Worm (Caenorhabditis elegans) whole organism, L4 larva: ENCODE measurements around the gene T05E12.6.

ENCODE experiments used
- F10B5.3 ChIP-seq: sonication (generic microtip); optimal IDR thresholded peaks from 2 replicates; lab custom pipeline; 2016; ENCODE audit warnings: mild to moderate bottlenecking, missing genetic modification characterization, missing compliant biosample characterization
- T20F7.1 ChIP-seq: fragments of 200-800 bp; sonication (Bioruptor generic); optimal IDR thresholded peaks from 2 replicates; lab custom pipeline; 2018; ENCODE audit warnings: mild to moderate bottlenecking, missing genetic modification characterization, missing compliant biosample characterization
- Y105C5A.15 ChIP-seq: fragments of 200-800 bp; sonication (Bioruptor generic); IDR thresholded peaks from 2 replicates; pipeline ENCODE4 v1.3.6; 2022; ENCODE audit warnings: missing genetic modification characterization, missing compliant biosample characterization
- ZK546.5 ChIP-seq, 2 experiments: sonication (generic microtip); optimal IDR thresholded peaks; 2 replicates each; lab custom pipeline; 2017; ENCODE audit warnings: missing biosample characterization in 2 of 2, missing genetic modification characterization in 2 of 2
- attf-4 ChIP-seq: sonication (generic microtip); optimal IDR thresholded peaks from 3 replicates; lab custom pipeline; 2017; ENCODE audit warnings: missing biosample characterization, missing genetic modification characterization
- ceh-62 ChIP-seq: sonication (generic microtip); optimal IDR thresholded peaks from 2 replicates; lab custom pipeline; 2017; ENCODE audit warnings: missing biosample characterization, missing genetic modification characterization
- ces-1 ChIP-seq: fragments of 150-350 bp; sonication (generic microtip); optimal IDR thresholded peaks from 4 replicates; lab custom pipeline; 2014; ENCODE audit warnings: missing biosample characterization, missing genetic modification reagents, missing genetic modification characterization
- daf-16 ChIP-seq, 3 experiments: sonication (generic microtip); optimal IDR thresholded peaks; 2 replicates each; lab custom pipeline; 2016 to 2017; ENCODE audit warnings: missing genetic modification characterization in 3 of 3, missing genetic modification reagents in 3 of 3, mild to moderate bottlenecking in 2 of 3, missing compliant biosample characterization in 2 of 3, missing biosample characterization in 1 of 3, moderate library complexity in 1 of 3
- daf-19 ChIP-seq: fragments of 200-800 bp; sonication (Bioruptor generic); conservative IDR thresholded peaks from 2 replicates; pipeline ENCODE4 v1.3.6; 2022; ENCODE audit warnings: missing genetic modification characterization, missing compliant biosample characterization
- hlh-30 ChIP-seq: sonication (generic microtip); optimal IDR thresholded peaks from 2 replicates; lab custom pipeline; 2017; ENCODE audit warnings: antibody characterized with exemption, mild to moderate bottlenecking, missing genetic modification characterization, missing compliant biosample characterization; ENCODE audit not compliant: insufficient read depth
- lim-7 ChIP-seq: fragments of 200-800 bp; sonication (Bioruptor generic); IDR thresholded peaks from 2 replicates; pipeline ENCODE4 v1.3.6; 2022; ENCODE audit warnings: missing genetic modification characterization, missing compliant biosample characterization
- lin-13 ChIP-seq: fragments of 150-350 bp; optimal IDR thresholded peaks from 2 replicates; lab custom pipeline; 2014; ENCODE audit warnings: missing biosample characterization, missing genetic modification reagents, missing genetic modification characterization
- lin-15B ChIP-seq: fragments of 150-350 bp; sonication (generic microtip); optimal IDR thresholded peaks from 3 replicates; lab custom pipeline; 2014; ENCODE audit warnings: missing biosample characterization, missing genetic modification characterization
- madf-5 ChIP-seq, 2 experiments: fragments of 200-800 bp; sonication (Bioruptor generic); IDR thresholded peaks; 2 replicates each; pipeline ENCODE4 v1.3.6; 2022; ENCODE audit warnings: missing compliant biosample characterization in 2 of 2, missing genetic modification characterization in 2 of 2
- mxl-2 ChIP-seq: fragments of 200-800 bp; sonication (Bioruptor generic); conservative IDR thresholded peaks from 2 replicates; pipeline ENCODE4 v1.3.6; 2022; ENCODE audit warnings: missing genetic modification reagents, missing genetic modification characterization, missing compliant biosample characterization
- mxl-3 ChIP-seq: fragments of 200-800 bp; sonication (Bioruptor generic); optimal IDR thresholded peaks from 2 replicates; lab custom pipeline; 2018; ENCODE audit warnings: mild to moderate bottlenecking, missing genetic modification characterization, missing compliant biosample characterization
- nhr-10 ChIP-seq: fragments of 150-350 bp; optimal IDR thresholded peaks from 2 replicates; lab custom pipeline; 2014; ENCODE audit warnings: missing biosample characterization, missing genetic modification characterization
- nhr-25 ChIP-seq: sonication (generic microtip); optimal IDR thresholded peaks from 2 replicates; lab custom pipeline; 2017; ENCODE audit warnings: missing genetic modification characterization, mild to moderate bottlenecking, missing compliant biosample characterization, antibody characterized with exemption, moderate library complexity, borderline replicate concordance; ENCODE audit not compliant: insufficient read depth
- nhr-76 ChIP-seq: fragments of 150-350 bp; optimal IDR thresholded peaks from 2 replicates; lab custom pipeline; 2014; ENCODE audit warnings: missing biosample characterization, missing genetic modification characterization
- rbr-2 ChIP-seq: sonication (generic microtip); optimal IDR thresholded peaks from 2 replicates; lab custom pipeline; 2016; ENCODE audit warnings: missing genotype, missing genetic modification characterization, missing compliant biosample characterization
- saeg-2 ChIP-seq: fragments of 200-800 bp; sonication (Bioruptor generic); IDR thresholded peaks from 2 replicates; pipeline ENCODE4 v1.3.6; 2022; ENCODE audit warnings: missing genetic modification reagents, missing genetic modification characterization, missing compliant biosample characterization
- sdz-12 ChIP-seq: fragments of 200-800 bp; sonication (Bioruptor generic); optimal IDR thresholded peaks from 2 replicates; lab custom pipeline; 2018; ENCODE audit warnings: mild to moderate bottlenecking, missing genetic modification characterization, missing compliant biosample characterization
- spr-1 ChIP-seq: sonication (generic microtip); optimal IDR thresholded peaks from 2 replicates; lab custom pipeline; 2016; ENCODE audit warnings: mild to moderate bottlenecking, missing genetic modification characterization, missing compliant biosample characterization
- tag-97 ChIP-seq: fragments of 200-800 bp; sonication (Bioruptor generic); IDR thresholded peaks from 2 replicates; pipeline ENCODE4 v1.3.6; 2022; ENCODE audit warnings: missing genetic modification characterization, missing compliant biosample characterization
- tra-1 ChIP-seq: fragments of 200-800 bp; sonication (Bioruptor generic); IDR thresholded peaks from 2 replicates; pipeline ENCODE4 v1.3.6; 2022; ENCODE audit warnings: missing genetic modification reagents, missing genetic modification characterization, missing compliant biosample characterization
- unc-62 ChIP-seq, 3 experiments: fragments of 150-350 bp in 1 of 3; sonication (generic microtip); optimal IDR thresholded peaks in 2 of 3; peaks in 1 of 3; 1 replicate in 1 of 3; 2 replicates in 2 of 3; lab custom pipeline; 2014 to 2017; ENCODE audit warnings: missing biosample characterization in 3 of 3, missing genetic modification characterization in 3 of 3, missing genetic modification reagents in 3 of 3, missing genotype in 1 of 3
- vab-7 ChIP-seq: fragments of 200-800 bp; sonication (Bioruptor generic); IDR thresholded peaks from 2 replicates; pipeline ENCODE4 v1.3.6; 2022; ENCODE audit warnings: missing genetic modification reagents, missing genetic modification characterization, missing compliant biosample characterization

Gene T05E12.6

ce11 chrV:17044500-17044899 lies 44.7 kb downstream of the T05E12.6 start, which contains the start of gene F28B1.2:
TSS of gene F28B1.2 (plus strand) at chrV:17044800.
- TF ChIP-seq vab-7 (GFP tag; lab: Robert Waterston, UW) (no peak), mxl-3 (GFP tag; lab: Kevin White, UChicago) (no peak), nhr-76 (tag; lab: Kevin White, UChicago) (no peak), lim-7 (GFP tag; lab: Robert Waterston, UW) (no peak), nhr-25 (tag; lab: Kevin White, UChicago) (no peak), ceh-62 (tag; lab: Kevin White, UChicago) (no peak), lin-13 (GFP tag; lab: Kevin White, UChicago) (no peak), madf-5 (GFP tag; IDR thresholded peaks at IDR 0.05; lab: Robert Waterston, UW) (no peak), ZK546.5 (tag; optimal IDR thresholded peaks at IDR 0.05; lab: Kevin White, UChicago) (no peak), spr-1 (tag; lab: Kevin White, UChicago) (no peak), mxl-2 (GFP tag; lab: Robert Waterston, UW) (no peak), T20F7.1 (GFP tag; lab: Kevin White, UChicago) (no peak), daf-19 (no peak), saeg-2 (GFP tag; lab: Robert Waterston, UW) (no peak), daf-16 (GFP tag; optimal IDR thresholded peaks at IDR 0.05; lab: Kevin White, UChicago) (no peak), daf-16 (tag; optimal IDR thresholded peaks at IDR 0.05; lab: Kevin White, UChicago) (no peak), Y105C5A.15 (GFP tag; lab: Robert Waterston, UW) (no peak), tag-97 (GFP tag; lab: Robert Waterston, UW) (no peak), sdz-12 (GFP tag; lab: Kevin White, UChicago) (no peak), tra-1 (GFP tag; lab: Robert Waterston, UW) (no peak), ces-1 (no peak)

- TF ChIP-seq saeg-2 (GFP tag; lab: Robert Waterston, UW): no peak
- TF ChIP-seq F10B5.3 (tag; lab: Kevin White, UChicago): no peak
- TF ChIP-seq nhr-10 (tag; lab: Kevin White, UChicago): no peak
- TF ChIP-seq attf-4 (tag; lab: Kevin White, UChicago): no peak
Observed at ce11 chrV:17042263-17042662, 47.0 kb downstream of the T05E12.6 start, which contains the start of gene hpo-33. TSS of gene hpo-33 (plus strand) at chrV:17042563.

- TF ChIP-seq unc-62 (GFP tag; optimal IDR thresholded peaks at IDR 0.05 in 1 of 2; lab: Kevin White, UChicago): no peak
- no peak for TF ChIP-seq unc-62 (tag; optimal IDR thresholded peaks at IDR 0.05; lab: Kevin White, UChicago)
- TF ChIP-seq hlh-30: no peak
- TF ChIP-seq nhr-76 (tag; lab: Kevin White, UChicago): no peak
- TF ChIP-seq vab-7 (GFP tag; lab: Robert Waterston, UW): no peak
- no peak for TF ChIP-seq lin-15B (tag; lab: Kevin White, UChicago)
- no peak for TF ChIP-seq rbr-2 (tag; lab: Kevin White, UChicago)
Observed at ce11 chrV:17035850-17036249, 53.4 kb downstream of the T05E12.6 start, which contains the start of gene srz-94. TSS of gene srz-94 (minus strand) at chrV:17035950.
